Fruit fly (Drosophila melanogaster) whole organism, embryonic: ENCODE results near the gene CG43750.

ENCODE experiments used
- Bdp1 ChIP-seq: fragments of 200-800 bp; sonication (Bioruptor generic); optimal IDR thresholded peaks from 3 replicates; lab custom pipeline; 2016; ENCODE audit warnings: missing biosample characterization, missing genetic modification characterization
- CG10979 ChIP-seq: fragments of 200-800 bp; sonication (Bioruptor generic); optimal IDR thresholded peaks from 2 replicates; lab custom pipeline; 2018; ENCODE audit warnings: missing biosample characterization, mild to moderate bottlenecking, missing genetic modification characterization, moderate library complexity
- CG11093 ChIP-seq: fragments of 200-800 bp; sonication (Bioruptor generic); IDR thresholded peaks from 3 replicates; pipeline ENCODE4 v1.3.6; 2022; ENCODE audit warnings: missing biosample characterization, missing genetic modification characterization
- CG13296 ChIP-seq: fragments of 200-800 bp; sonication (Bioruptor generic); optimal IDR thresholded peaks from 3 replicates; lab custom pipeline; 2018; ENCODE audit warnings: missing biosample characterization, mild to moderate bottlenecking, missing genetic modification characterization
- CG15696 ChIP-seq: fragments of 200-800 bp; sonication (Bioruptor generic); optimal IDR thresholded peaks from 2 replicates; lab custom pipeline; 2019; ENCODE audit warnings: missing biosample characterization, mild to moderate bottlenecking, missing genetic modification characterization, moderate library complexity
- CG17361 ChIP-seq: fragments of 200-800 bp; sonication (Bioruptor generic); IDR thresholded peaks from 3 replicates; pipeline ENCODE4 v1.3.6; 2022; ENCODE audit warnings: missing biosample characterization, missing genetic modification characterization
- CG2116 ChIP-seq: fragments of 200-800 bp; sonication (Bioruptor generic); optimal IDR thresholded peaks from 3 replicates; lab custom pipeline; 2018; ENCODE audit warnings: missing biosample characterization, mild to moderate bottlenecking, missing genetic modification characterization
- CG2202 ChIP-seq: fragments of 200-800 bp; sonication (Bioruptor generic); optimal IDR thresholded peaks from 2 replicates; lab custom pipeline; 2018; ENCODE audit warnings: missing biosample characterization, mild to moderate bottlenecking, missing genetic modification characterization
- CG30403 ChIP-seq: fragments of 200-800 bp; sonication (Bioruptor generic); optimal IDR thresholded peaks from 3 replicates; lab custom pipeline; 2016; ENCODE audit warnings: missing biosample characterization, missing genetic modification characterization
- CG31365 ChIP-seq: fragments of 200-800 bp; sonication (Bioruptor generic); optimal IDR thresholded peaks from 2 replicates; lab custom pipeline; 2018; ENCODE audit warnings: missing biosample characterization, mild to moderate bottlenecking, missing genetic modification characterization
- CG32767 ChIP-seq: fragments of 200-800 bp; sonication (Bioruptor generic); IDR thresholded peaks from 2 replicates; pipeline ENCODE4 v1.3.6; 2022; ENCODE audit warnings: missing biosample characterization, missing genetic modification characterization
- CG3281 ChIP-seq: fragments of 200-800 bp; sonication (Bioruptor generic); optimal IDR thresholded peaks from 3 replicates; lab custom pipeline; 2017; ENCODE audit warnings: missing biosample characterization, mild to moderate bottlenecking, missing genetic modification characterization
- CG3407 ChIP-seq: fragments of 200-800 bp; sonication (Bioruptor generic); optimal IDR thresholded peaks from 2 replicates; lab custom pipeline; 2018; ENCODE audit warnings: missing biosample characterization, mild to moderate bottlenecking, missing genetic modification characterization
- CG3726 ChIP-seq: fragments of 200-800 bp; sonication (Bioruptor generic); IDR thresholded peaks from 3 replicates; pipeline ENCODE4, ENCODE4 v1.3.6; 2022; ENCODE audit warnings: missing biosample characterization, missing genetic modification characterization
- CG4730 ChIP-seq: fragments of 200-800 bp; sonication (Bioruptor generic); IDR thresholded peaks from 2 replicates; pipeline ENCODE4 v1.3.6; 2022; ENCODE audit warnings: missing biosample characterization, missing genetic modification characterization
- CG6654 ChIP-seq: fragments of 200-800 bp; sonication (Bioruptor generic); optimal IDR thresholded peaks from 2 replicates; lab custom pipeline; 2017; ENCODE audit warnings: missing biosample characterization, mild to moderate bottlenecking, missing genetic modification characterization
- CG7357 ChIP-seq: fragments of 200-800 bp; sonication (Bioruptor generic); IDR thresholded peaks from 3 replicates; pipeline ENCODE4 v1.3.6; 2022; ENCODE audit warnings: missing biosample characterization, missing genetic modification characterization
- CG7556 ChIP-seq: fragments of 200-800 bp; sonication (Bioruptor generic); optimal IDR thresholded peaks from 2 replicates; lab custom pipeline; 2017; ENCODE audit warnings: missing biosample characterization, mild to moderate bottlenecking, missing genetic modification characterization
- CG8290 ChIP-seq, 3 experiments: fragments of 200-800 bp; sonication (Bioruptor generic); optimal IDR thresholded peaks; 2 replicates each; lab custom pipeline; 2016 to 2019; ENCODE audit warnings: missing biosample characterization in 3 of 3, missing genetic modification characterization in 3 of 3, mild to moderate bottlenecking in 2 of 3, moderate library complexity in 1 of 3
- CG8924 ChIP-seq: fragments of 200-800 bp; optimal IDR thresholded peaks from 3 replicates; lab custom pipeline; 2019; ENCODE audit warnings: missing biosample characterization, mild to moderate bottlenecking, missing genetic modification characterization, moderate library complexity
- CTCF ChIP-seq: fragments of 200-800 bp; sonication (Bioruptor generic); optimal IDR thresholded peaks from 2 replicates; lab custom pipeline; 2017; ENCODE audit warnings: missing biosample characterization, mild to moderate bottlenecking, missing genetic modification characterization, moderate library complexity
- Camta ChIP-seq: fragments of 200-800 bp; sonication (Bioruptor generic); optimal IDR thresholded peaks from 2 replicates; lab custom pipeline; 2016; ENCODE audit warnings: missing biosample characterization, missing genetic modification characterization
- Dll ChIP-seq: fragments of 200-800 bp; sonication (Bioruptor generic); IDR thresholded peaks from 4 replicates; pipeline ENCODE4 v1.3.6; 2022; ENCODE audit warnings: missing biosample characterization, missing genetic modification characterization; ENCODE audit not compliant: partially characterized antibody
- Ets97D ChIP-seq: fragments of 200-800 bp; sonication (Bioruptor generic); optimal IDR thresholded peaks from 3 replicates; lab custom pipeline; 2016; ENCODE audit warnings: missing biosample characterization, missing genetic modification characterization
- HmgD ChIP-seq: fragments of 200-800 bp; sonication (Bioruptor generic); optimal IDR thresholded peaks from 3 replicates; lab custom pipeline; 2016; ENCODE audit warnings: missing biosample characterization, missing genetic modification characterization
- Hr51 ChIP-seq, 2 experiments: fragments of 200-800 bp; sonication (Bioruptor generic); optimal IDR thresholded peaks; 2 replicates in 1 of 2; 3 replicates in 1 of 2; lab custom pipeline; 2016 to 2018; ENCODE audit warnings: missing biosample characterization in 2 of 2, missing genetic modification characterization in 2 of 2, mild to moderate bottlenecking in 1 of 2, moderate library complexity in 1 of 2
- Hr78 ChIP-seq, 2 experiments: fragments of 200-800 bp in 1 of 2; fragments of >200 bp in 1 of 2; sonication (Bioruptor generic) in 1 of 2; optimal IDR thresholded peaks; 2 replicates each; lab custom pipeline; 2017 to 2019; ENCODE audit warnings: missing biosample characterization in 2 of 2, missing genetic modification characterization in 2 of 2, mild to moderate bottlenecking in 1 of 2, moderate library complexity in 1 of 2
- MBD-R2 ChIP-seq: fragments of 200-800 bp; sonication (Bioruptor generic); IDR thresholded peaks from 2 replicates; pipeline ENCODE4 v1.3.6; 2022; ENCODE audit warnings: missing biosample characterization, missing genetic modification characterization
- Mes4 ChIP-seq: fragments of 200-800 bp; sonication (Bioruptor generic); optimal IDR thresholded peaks from 2 replicates; lab custom pipeline; 2016; ENCODE audit warnings: missing biosample characterization, missing genetic modification characterization
- Rfx ChIP-seq: fragments of 200-800 bp; sonication (Bioruptor generic); IDR thresholded peaks from 2 replicates; pipeline ENCODE4 v1.3.6; 2022; ENCODE audit warnings: missing biosample characterization, missing genetic modification characterization
- Spps ChIP-seq: fragments of 200-800 bp; sonication (Bioruptor generic); optimal IDR thresholded peaks from 2 replicates; lab custom pipeline; 2018; ENCODE audit warnings: missing biosample characterization, mild to moderate bottlenecking, missing genetic modification characterization
- Sry-δ ChIP-seq: fragments of 200-800 bp; sonication (Bioruptor generic); optimal IDR thresholded peaks from 2 replicates; lab custom pipeline; 2016; ENCODE audit warnings: missing biosample characterization, missing genetic modification characterization
- amos ChIP-seq: fragments of 200-800 bp; sonication (Bioruptor generic); IDR thresholded peaks from 2 replicates; pipeline ENCODE4 v1.3.6; 2022; ENCODE audit warnings: missing biosample characterization, missing genetic modification characterization; ENCODE audit not compliant: partially characterized antibody
- br ChIP-seq: fragments of >200 bp; optimal IDR thresholded peaks from 2 replicates; lab custom pipeline; 2017
- croc ChIP-seq: fragments of 200-800 bp; sonication (Bioruptor generic); conservative IDR thresholded peaks from 3 replicates; pipeline ENCODE4 v1.3.6; 2022; ENCODE audit warnings: missing biosample characterization, missing genetic modification characterization
- disco-r ChIP-seq: fragments of 200-800 bp; sonication (Bioruptor generic); optimal IDR thresholded peaks from 2 replicates; lab custom pipeline; 2016; ENCODE audit warnings: missing biosample characterization, missing genetic modification characterization
- dmrt99B ChIP-seq: fragments of 200-800 bp; sonication (Bioruptor generic); optimal IDR thresholded peaks from 2 replicates; lab custom pipeline; 2018; ENCODE audit warnings: missing biosample characterization, mild to moderate bottlenecking, missing genetic modification characterization, moderate library complexity
- eve ChIP-seq, 2 experiments: fragments of >200 bp; optimal IDR thresholded peaks; 2 replicates each; lab custom pipeline; 2017; ENCODE audit warnings: missing biosample characterization in 2 of 2, missing genetic modification characterization in 2 of 2
- ewg ChIP-seq: fragments of 200-800 bp; sonication (Bioruptor generic); optimal IDR thresholded peaks from 3 replicates; lab custom pipeline; 2017; ENCODE audit warnings: mild to moderate bottlenecking, missing biosample characterization, missing genetic modification reagents, missing genetic modification characterization
- ftz-f1 ChIP-seq: fragments of 200-800 bp; sonication (Bioruptor generic); optimal IDR thresholded peaks from 2 replicates; lab custom pipeline; 2016; ENCODE audit warnings: missing biosample characterization, missing genetic modification characterization
- hbn ChIP-seq: fragments of 200-800 bp; sonication (Bioruptor generic); IDR thresholded peaks from 2 replicates; pipeline ENCODE4 v1.3.6; 2022; ENCODE audit warnings: missing biosample characterization, missing genetic modification characterization; ENCODE audit not compliant: partially characterized antibody
- kay ChIP-seq: fragments of 200-800 bp; sonication (Bioruptor generic); optimal IDR thresholded peaks from 2 replicates; lab custom pipeline; 2016; ENCODE audit warnings: missing biosample characterization, missing genetic modification characterization
- ken ChIP-seq: fragments of 200-800 bp; sonication (Bioruptor generic); IDR thresholded peaks from 3 replicates; pipeline ENCODE4 v1.3.6; 2022; ENCODE audit warnings: missing biosample characterization, missing genetic modification characterization
- lbe ChIP-seq: fragments of 200-800 bp; sonication (Bioruptor generic); optimal IDR thresholded peaks from 2 replicates; lab custom pipeline; 2016; ENCODE audit warnings: missing biosample characterization, mild to moderate bottlenecking, missing genetic modification characterization
- nerfin-1 ChIP-seq: fragments of 200-800 bp; sonication (Bioruptor generic); optimal IDR thresholded peaks from 3 replicates; lab custom pipeline; 2019; ENCODE audit warnings: missing biosample characterization, mild to moderate bottlenecking, missing genetic modification characterization, moderate library complexity
- pnt ChIP-seq: fragments of 200-800 bp; sonication (Bioruptor generic); optimal IDR thresholded peaks from 3 replicates; lab custom pipeline; 2016; ENCODE audit warnings: missing biosample characterization, missing genetic modification characterization
- rib ChIP-seq: fragments of 200-800 bp; sonication (Bioruptor generic); IDR thresholded peaks from 2 replicates; pipeline ENCODE4 v1.3.6; 2022; ENCODE audit warnings: missing biosample characterization, missing genetic modification characterization
- row ChIP-seq: fragments of 200-800 bp; sonication (Bioruptor generic); IDR thresholded peaks from 3 replicates; pipeline ENCODE4 v1.3.6; 2022; ENCODE audit warnings: missing biosample characterization, missing genetic modification characterization
- sc ChIP-seq, 3 experiments: fragments of >200 bp in 2 of 3; fragments of 200-800 bp in 1 of 3; sonication (Bioruptor generic) in 1 of 3; optimal IDR thresholded peaks; 2 replicates in 2 of 3; 3 replicates in 1 of 3; lab custom pipeline; 2017; ENCODE audit warnings: mild to moderate bottlenecking in 1 of 3, missing biosample characterization in 1 of 3, missing genetic modification characterization in 1 of 3, missing genetic modification reagents in 1 of 3
- trem ChIP-seq: fragments of 200-800 bp; optimal IDR thresholded peaks from 3 replicates; lab custom pipeline; 2019; ENCODE audit warnings: missing biosample characterization, mild to moderate bottlenecking, missing genetic modification characterization, moderate library complexity
- ttk ChIP-seq: fragments of 200-800 bp; sonication (Bioruptor generic); IDR thresholded peaks from 2 replicates; pipeline ENCODE4 v2.1.2; 2022; ENCODE audit warnings: missing biosample characterization, missing genetic modification characterization

CG43750 gene

dm6 chr2L:2357228-2357656 lies 33.2 kb downstream of the CG43750 start, which contains the start of gene CG9967 (continued):
- TF ChIP-seq ttk (GFP tag; lab: Robert Waterston, UW) (no peak), trem (tag; lab: Kevin White, UChicago) (peak; percentile 99), ftz-f1 (GFP tag; lab: Kevin White, UChicago) (no peak), ken (GFP tag; lab: Robert Waterston, UW) (no peak), CG15696 (tag; lab: Kevin White, UChicago) (no peak), CG2116 (peak; percentile 50), CG2202 (no peak), dmrt99B (tag; lab: Kevin White, UChicago) (no peak), croc (GFP tag; lab: Robert Waterston, UW) (no peak), CG4730 (GFP tag; lab: Robert Waterston, UW) (no peak), Camta (GFP tag; lab: Kevin White, UChicago) (no peak), CG3726 (GFP tag; lab: Robert Waterston, UW) (no peak), CG3281 (GFP tag; lab: Kevin White, UChicago) (no peak), CG6654 (no peak), Sry-δ (no peak), CG31365 (tag; lab: Kevin White, UChicago) (no peak), Spps (tag; lab: Kevin White, UChicago) (no peak), CG7556 (GFP tag; lab: Kevin White, UChicago) (peak; percentile 8), lbe (GFP tag; lab: Kevin White, UChicago) (peak; percentile 45), CG8290 (GFP tag; optimal IDR thresholded peaks at IDR 0.05; lab: Kevin White, UChicago) (no peak), CG8290 (tag; optimal IDR thresholded peaks at IDR 0.05; lab: Kevin White, UChicago) (no peak), CG3407 (GFP tag; lab: Kevin White, UChicago) (no peak), CG7357 (GFP tag; lab: Robert Waterston, UW) (no peak), row (GFP tag; lab: Robert Waterston, UW) (peak; percentile 59), Bdp1 (GFP tag; lab: Kevin White, UChicago) (no peak), MBD-R2 (GFP tag; lab: Robert Waterston, UW) (peak; percentile 69), CG32767 (GFP tag; lab: Robert Waterston, UW) (no peak), CG17361 (GFP tag; lab: Robert Waterston, UW) (peak; percentile 24; the same call in 1 of the 3 replicates), nerfin-1 (no peak), kay (GFP tag; lab: Kevin White, UChicago) (no peak), CG11093 (GFP tag; lab: Robert Waterston, UW) (no peak), Rfx (GFP tag; lab: Robert Waterston, UW) (peak; percentile 24; the same call in 1 of the 2 replicates), pnt (no peak), Dll (peak; percentile 54; the same call in 2 of the 4 replicates), rib (GFP tag; lab: Robert Waterston, UW) (no peak), ewg (GFP tag; lab: Kevin White, UChicago) (no peak), HmgD (GFP tag; lab: Kevin White, UChicago) (no peak), CG30403 (GFP tag; lab: Kevin White, UChicago) (peak; percentile 21), Hr78 (GFP tag; optimal IDR thresholded peaks at IDR 0.05; lab: Kevin White, UChicago) (no peak), CG10979 (tag; lab: Kevin White, UChicago) (peak; percentile 6), CG8924 (no peak), CTCF (GFP tag; lab: Kevin White, UChicago) (no peak), Hr51 (GFP tag; optimal IDR thresholded peaks at IDR 0.05; lab: Kevin White, UChicago) (no peak), Mes4 (GFP tag; lab: Kevin White, UChicago) (no peak), amos (GFP tag; lab: Robert Waterston, UW) (peak; percentile 34; the same call in 1 of the 2 replicates), hbn (GFP tag; lab: Robert Waterston, UW) (peak; percentile 50), Ets97D (GFP tag; lab: Kevin White, UChicago) (peak; percentile 29), disco-r (GFP tag; lab: Kevin White, UChicago) (no peak), sc (optimal IDR thresholded peaks at IDR 0.05; lab: Kevin White, UChicago) (no peak), sc (GFP tag; optimal IDR thresholded peaks at IDR 0.05; lab: Kevin White, UChicago) (no peak), eve (GFP tag; optimal IDR thresholded peaks at IDR 0.05; lab: Kevin White, UChicago) (peak in 1 of 2 experiments; percentile 68), br (lab: Kevin White, UChicago) (no peak), CG13296 (GFP tag; lab: Kevin White, UChicago) (peak; percentile 18)
